Worm (Caenorhabditis elegans) whole organism, L1 larva: Measurements from ENCODE around the gene cnd-1.

Experiments used
- C16A3.4 ChIP-seq: fragments of 150-350 bp; optimal IDR thresholded peaks from 2 replicates; lab custom pipeline; 2014; ENCODE audit warnings: missing biosample characterization, missing genetic modification characterization
- F16B12.6 ChIP-seq: fragments of 150-350 bp; optimal IDR thresholded peaks from 2 replicates; lab custom pipeline; 2014; ENCODE audit warnings: missing biosample characterization, missing genetic modification characterization
- alr-1 ChIP-seq: fragments of 200-800 bp; sonication (Bioruptor generic); optimal IDR thresholded peaks from 2 replicates; lab custom pipeline; 2018; ENCODE audit warnings: borderline replicate concordance, mild to moderate bottlenecking, missing genetic modification characterization, missing compliant biosample characterization
- blmp-1 ChIP-seq: fragments of 150-350 bp; optimal IDR thresholded peaks from 2 replicates; lab custom pipeline; 2014; ENCODE audit warnings: missing biosample characterization, missing genetic modification characterization
- dpl-1 ChIP-seq, 3 experiments: fragments of 150-350 bp in 2 of 3; sonication (generic microtip) in 1 of 3; optimal IDR thresholded peaks; 2 replicates each; lab custom pipeline; 2014 to 2017; ENCODE audit warnings: missing biosample characterization in 3 of 3, missing genetic modification characterization in 3 of 3, missing genetic modification reagents in 3 of 3
- efl-1 ChIP-seq, 4 experiments: fragments of 150-350 bp; optimal IDR thresholded peaks in 3 of 4; peaks in 1 of 4; 1 replicate in 1 of 4; 2 replicates in 3 of 4; lab custom pipeline; 2014; ENCODE audit warnings: missing biosample characterization in 2 of 4, missing genetic modification characterization in 2 of 4, missing genetic modification reagents in 2 of 4
- egl-13 ChIP-seq: sonication (generic microtip); optimal IDR thresholded peaks from 2 replicates; lab custom pipeline; 2016; ENCODE audit warnings: missing genotype, missing genetic modification reagents, missing genetic modification characterization, missing compliant biosample characterization
- egl-27 ChIP-seq, 2 experiments: fragments of 150-350 bp in 1 of 2; sonication (generic microtip); optimal IDR thresholded peaks; 3 replicates each; lab custom pipeline; 2017 to 2018; ENCODE audit warnings: missing biosample characterization in 2 of 2, missing genetic modification characterization in 2 of 2, missing genetic modification reagents in 2 of 2
- elt-3 ChIP-seq, 6 experiments: fragments of 150-350 bp in 1 of 6; sonication (generic microtip); optimal IDR thresholded peaks; 2 replicates each; lab custom pipeline; 2017 to 2018; ENCODE audit warnings: missing biosample characterization in 6 of 6, missing genetic modification characterization in 6 of 6, inconsistent platforms in 1 of 6
- fkh-10 ChIP-seq: sonication (generic microtip); optimal IDR thresholded peaks from 2 replicates; lab custom pipeline; 2017; ENCODE audit warnings: missing biosample characterization, missing genetic modification reagents, missing genetic modification characterization
- irx-1 ChIP-seq: sonication (generic microtip); optimal IDR thresholded peaks from 2 replicates; lab custom pipeline; 2016; ENCODE audit warnings: missing genetic modification characterization, missing compliant biosample characterization
- jun-1 ChIP-seq: fragments of 150-350 bp; optimal IDR thresholded peaks from 2 replicates; lab custom pipeline; 2014; ENCODE audit warnings: missing biosample characterization, missing genetic modification reagents, missing genetic modification characterization
- lin-14 ChIP-seq: fragments of 200-800 bp; sonication (Bioruptor generic); optimal IDR thresholded peaks from 2 replicates; lab custom pipeline; 2018; ENCODE audit warnings: mild to moderate bottlenecking, missing genetic modification characterization, moderate library complexity, missing compliant biosample characterization
- lin-15B ChIP-seq: fragments of 150-350 bp; sonication (generic microtip); optimal IDR thresholded peaks from 3 replicates; lab custom pipeline; 2014; ENCODE audit warnings: missing biosample characterization, missing genetic modification characterization
- lin-35 ChIP-seq, 2 experiments: fragments of 150-350 bp; optimal IDR thresholded peaks; 2 replicates each; lab custom pipeline; 2014; ENCODE audit warnings: missing biosample characterization in 2 of 2, missing genetic modification characterization in 2 of 2, missing genetic modification reagents in 2 of 2
- lsy-2 ChIP-seq, 2 experiments: fragments of 150-350 bp; optimal IDR thresholded peaks; 2 replicates each; lab custom pipeline; 2014; ENCODE audit warnings: missing biosample characterization in 2 of 2, missing genetic modification characterization in 2 of 2
- mab-9 ChIP-seq: fragments of 200-800 bp; sonication (Bioruptor generic); IDR thresholded peaks from 2 replicates; pipeline ENCODE4 v1.3.6; 2022; ENCODE audit warnings: missing genetic modification reagents, missing genetic modification characterization, missing compliant biosample characterization
- nhr-85 ChIP-seq: sonication (generic microtip); peaks from one replicate; lab custom pipeline; 2016; ENCODE audit warnings: missing genetic modification characterization, inconsistent platforms, missing compliant biosample characterization
- pqm-1 ChIP-seq: sonication (generic microtip); optimal IDR thresholded peaks from 3 replicates; lab custom pipeline; 2017; ENCODE audit warnings: missing biosample characterization, missing genetic modification characterization
- rnt-1 ChIP-seq: sonication (generic microtip); optimal IDR thresholded peaks from 2 replicates; lab custom pipeline; 2016; ENCODE audit warnings: mild to moderate bottlenecking, missing genetic modification characterization, moderate library complexity, missing compliant biosample characterization
- snu-23 ChIP-seq: sonication (generic microtip); optimal IDR thresholded peaks from 2 replicates; lab custom pipeline; 2016; ENCODE audit warnings: missing genetic modification characterization, missing compliant biosample characterization
- sptf-1 ChIP-seq: fragments of 150-350 bp; optimal IDR thresholded peaks from 2 replicates; lab custom pipeline; 2014; ENCODE audit warnings: missing biosample characterization, missing genetic modification characterization
- tbx-2 ChIP-seq: sonication (generic microtip); optimal IDR thresholded peaks from 2 replicates; lab custom pipeline; 2016; ENCODE audit warnings: missing genetic modification characterization, missing compliant biosample characterization
- unc-30 ChIP-seq: sonication (generic microtip); optimal IDR thresholded peaks from 2 replicates; lab custom pipeline; 2017; ENCODE audit warnings: missing biosample characterization, missing genetic modification characterization
- vab-15 ChIP-seq: sonication (generic microtip); optimal IDR thresholded peaks from 2 replicates; lab custom pipeline; 2017; ENCODE audit warnings: missing genotype, mild to moderate bottlenecking, missing genetic modification characterization, missing compliant biosample characterization
- zip-4 ChIP-seq: fragments of 200-800 bp; sonication (Bioruptor generic); optimal IDR thresholded peaks from 2 replicates; lab custom pipeline; 2018; ENCODE audit warnings: mild to moderate bottlenecking, missing genetic modification characterization, moderate library complexity, missing compliant biosample characterization

The cnd-1 gene

ce11 chrIII:5195690-5196089 lies 48.7 kb downstream of the cnd-1 start, which contains the start of gene moc-6:
TSS of gene moc-6 (plus strand) at chrIII:5195990.
- TF ChIP-seq alr-1 (tag; lab: Kevin White, UChicago) (no peak), rnt-1 (tag; lab: Kevin White, UChicago) (no peak), elt-3 (tag; optimal IDR thresholded peaks at IDR 0.05; lab: Kevin White, UChicago) (peak in 1 of 6 experiments; percentile 10), efl-1 (optimal IDR thresholded peaks at IDR 0.05; lab: Kevin White, UChicago) (no peak), efl-1 (GFP tag; optimal IDR thresholded peaks at IDR 0.05 in 1 of 2; lab: Kevin White, UChicago) (peak in 1 of 2 experiments; percentile 66), zip-4 (GFP tag; lab: Kevin White, UChicago) (no peak), mab-9 (GFP tag; lab: Robert Waterston, UW) (no peak), egl-13 (tag; lab: Kevin White, UChicago) (no peak), egl-27 (tag; optimal IDR thresholded peaks at IDR 0.05; lab: Kevin White, UChicago) (no peak), nhr-85 (peak; percentile 26), jun-1 (tag; lab: Kevin White, UChicago) (no peak), snu-23 (GFP tag; lab: Kevin White, UChicago) (no peak), irx-1 (tag; lab: Kevin White, UChicago) (no peak), sptf-1 (tag; lab: Kevin White, UChicago) (no peak)

- TF ChIP-seq efl-1 (optimal IDR thresholded peaks at IDR 0.05; lab: Kevin White, UChicago) (peak; percentile 12 to 16), efl-1 (GFP tag; optimal IDR thresholded peaks at IDR 0.05 in 1 of 2; lab: Kevin White, UChicago) (peak in 1 of 2 experiments; percentile 7), lin-35 (GFP tag; optimal IDR thresholded peaks at IDR 0.05; lab: Kevin White, UChicago) (peak in 1 of 2 experiments; percentile 53), fkh-10 (GFP tag; lab: Kevin White, UChicago) (no peak), F16B12.6 (no peak), blmp-1 (peak; percentile 53), lsy-2 (tag; optimal IDR thresholded peaks at IDR 0.05; lab: Kevin White, UChicago) (peak in 1 of 2 experiments; percentile 54), dpl-1 (GFP tag; optimal IDR thresholded peaks at IDR 0.05; lab: Kevin White, UChicago) (peak; percentile 26 to 46 (median 27))
Observed at ce11 chrIII:5193266-5193665, 51.2 kb downstream of the cnd-1 start.

ce11 chrIII:5190671-5191174 lies 53.7 kb downstream of the cnd-1 start, which contains the start of gene hira-1:
TSS of gene hira-1 (plus strand) at chrIII:5191124.
- peak; percentile 62 for TF ChIP-seq lin-15B (tag; lab: Kevin White, UChicago)
- no peak for TF ChIP-seq pqm-1 (tag; lab: Kevin White, UChicago)
- peak; percentile 62 to 82 (median 63) for TF ChIP-seq dpl-1 (GFP tag; optimal IDR thresholded peaks at IDR 0.05; lab: Kevin White, UChicago)
- peak; percentile 43 for TF ChIP-seq blmp-1
- TF ChIP-seq lin-14 (GFP tag; lab: Kevin White, UChicago): peak; percentile 21
- no peak for TF ChIP-seq unc-30 (tag; lab: Kevin White, UChicago)
- TF ChIP-seq C16A3.4 (tag; lab: Kevin White, UChicago): peak; percentile 49
- peak; percentile 76 to 82 for TF ChIP-seq lin-35 (GFP tag; optimal IDR thresholded peaks at IDR 0.05; lab: Kevin White, UChicago)
- peak; percentile 16 for TF ChIP-seq snu-23 (GFP tag; lab: Kevin White, UChicago)
- TF ChIP-seq tbx-2 (tag; lab: Kevin White, UChicago): no peak
- TF ChIP-seq rnt-1 (tag; lab: Kevin White, UChicago): no peak
- no peak for TF ChIP-seq mab-9 (GFP tag; lab: Robert Waterston, UW)
- peak; percentile 70 to 77 for TF ChIP-seq efl-1 (optimal IDR thresholded peaks at IDR 0.05; lab: Kevin White, UChicago)
- peak; percentile 77 to 97 for TF ChIP-seq efl-1 (GFP tag; optimal IDR thresholded peaks at IDR 0.05 in 1 of 2; lab: Kevin White, UChicago)
- TF ChIP-seq vab-15 (tag; lab: Kevin White, UChicago): peak; percentile 12
- TF ChIP-seq lsy-2 (tag; optimal IDR thresholded peaks at IDR 0.05; lab: Kevin White, UChicago): peak; percentile 31 to 71
